Worm (Caenorhabditis elegans) whole organism, L1 larva: ENCODE data around the gene msp-49.

Source experiments
- alr-1 ChIP-seq: fragments of 200-800 bp; sonication (Bioruptor generic); optimal IDR thresholded peaks from 2 replicates; lab custom pipeline; 2018; ENCODE audit warnings: borderline replicate concordance, mild to moderate bottlenecking, missing genetic modification characterization, missing compliant biosample characterization
- ama-1 ChIP-seq: fragments of 150-350 bp; optimal IDR thresholded peaks from 2 replicates; lab custom pipeline; 2014
- elt-2 ChIP-seq: sonication (generic microtip); optimal IDR thresholded peaks from 2 replicates; lab custom pipeline; 2016; ENCODE audit warnings: missing genetic modification characterization, mild to moderate bottlenecking, inconsistent platforms, missing compliant biosample characterization, missing genetic modification reagents
- fkh-10 ChIP-seq: sonication (generic microtip); optimal IDR thresholded peaks from 2 replicates; lab custom pipeline; 2017; ENCODE audit warnings: missing biosample characterization, missing genetic modification reagents, missing genetic modification characterization
- fkh-4 ChIP-seq: sonication (generic microtip); optimal IDR thresholded peaks from 2 replicates; lab custom pipeline; 2016; ENCODE audit warnings: missing compliant biosample characterization, missing genetic modification characterization, borderline replicate concordance
- fos-1 ChIP-seq: fragments of 150-350 bp; optimal IDR thresholded peaks from 2 replicates; lab custom pipeline; 2014; ENCODE audit warnings: missing biosample characterization, missing genetic modification characterization
- isw-1 ChIP-seq: fragments of 200-800 bp; sonication (Bioruptor generic); IDR thresholded peaks from 2 replicates; pipeline ENCODE4 v1.3.6; 2022; ENCODE audit warnings: missing genetic modification characterization, missing compliant biosample characterization
- lin-15B ChIP-seq: fragments of 150-350 bp; sonication (generic microtip); optimal IDR thresholded peaks from 3 replicates; lab custom pipeline; 2014; ENCODE audit warnings: missing biosample characterization, missing genetic modification characterization
- lin-39 ChIP-seq: fragments of 150-350 bp; optimal IDR thresholded peaks from 2 replicates; lab custom pipeline; 2014; ENCODE audit warnings: missing biosample characterization, missing genetic modification reagents, missing genetic modification characterization
- lir-3 ChIP-seq: sonication (generic microtip); optimal IDR thresholded peaks from 2 replicates; lab custom pipeline; 2016; ENCODE audit warnings: mild to moderate bottlenecking, missing genetic modification characterization, moderate library complexity, missing compliant biosample characterization; ENCODE audit not compliant: poor library complexity
- skn-1 ChIP-seq: fragments of 150-350 bp; optimal IDR thresholded peaks from 2 replicates; lab custom pipeline; 2014; ENCODE audit warnings: missing biosample characterization, missing genetic modification characterization
- snpc-4 ChIP-seq: fragments of 150-350 bp; optimal IDR thresholded peaks from 2 replicates; lab custom pipeline; 2014; ENCODE audit warnings: missing biosample characterization, missing genetic modification characterization
- tbx-2 ChIP-seq: sonication (generic microtip); optimal IDR thresholded peaks from 2 replicates; lab custom pipeline; 2016; ENCODE audit warnings: missing genetic modification characterization, missing compliant biosample characterization

DNA sequence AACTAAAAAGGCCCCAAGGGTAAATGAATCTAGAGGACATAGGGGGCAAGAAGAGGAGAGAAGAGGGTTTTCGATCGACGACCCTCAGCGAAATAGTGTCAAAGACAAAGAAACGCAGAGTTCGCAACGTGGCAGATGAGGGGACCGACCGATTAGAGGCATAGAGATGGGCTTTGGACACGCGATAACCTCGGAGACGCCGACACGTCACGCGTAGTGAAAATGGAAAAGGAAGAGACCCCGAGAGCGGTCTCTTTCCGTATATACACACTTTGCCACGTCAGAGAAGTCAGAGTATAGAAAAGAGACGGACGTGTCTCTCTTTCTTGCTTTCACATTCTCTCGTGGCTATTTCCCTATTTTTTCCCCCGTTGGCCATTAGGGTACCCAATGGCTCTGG is 12.7 kb upstream of the msp-49 start:
- TF ChIP-seq snpc-4 (peak; percentile 18), fkh-10 (peak; percentile 59), lin-15B (tag; lab: Kevin White, UChicago) (peak; percentile 4), lin-39 (tag; lab: Kevin White, UChicago) (no peak), alr-1 (tag; lab: Kevin White, UChicago) (no peak), fos-1 (tag; lab: Kevin White, UChicago) (peak; percentile 43), fkh-4 (tag; lab: Kevin White, UChicago) (no peak), lir-3 (tag; lab: Kevin White, UChicago) (no peak), elt-2 (tag; lab: Kevin White, UChicago) (no peak), ama-1 (lab: Kevin White, UChicago) (no peak), skn-1 (tag; lab: Kevin White, UChicago) (peak; percentile 34), isw-1 (peak; percentile 70), tbx-2 (tag; lab: Kevin White, UChicago) (peak; percentile 79)
